Worm (Caenorhabditis elegans): ENCODE measurements around the gene srt-40.

- TF ChIP-seq dpl-1 (GFP tag; optimal IDR thresholded peaks at IDR 0.05) (no peak), mep-1 (tag; optimal IDR thresholded peaks at IDR 0.05) (no peak), nhr-11 (tag; optimal IDR thresholded peaks at IDR 0.05) (no peak), ces-1 (GFP tag; optimal IDR thresholded peaks at IDR 0.05) (no peak), spr-1 (tag; optimal IDR thresholded peaks at IDR 0.05) (no peak), set-16 (GFP tag; IDR thresholded peaks at IDR 0.05) (no peak), lin-39 (tag; optimal IDR thresholded peaks at IDR 0.05) (no peak), Y105C5A.15 (GFP tag; IDR thresholded peaks at IDR 0.05) (no peak), pha-4 (GFP tag; IDR thresholded peaks at IDR 0.05) (no peak), pha-4 (tag; optimal IDR thresholded peaks at IDR 0.05) (no peak)
These were observed 24.8 kb upstream of the srt-40 start, which contains the start of gene nhr-134 for ce11 chrV:2230912-2231311.
